Fruit fly (Drosophila melanogaster) whole organism, wandering third instar larva: ENCODE data around the gene CG14710.

Source experiments
- CrebA ChIP-seq: fragments of 200-800 bp; sonication (Bioruptor generic); optimal IDR thresholded peaks from 2 replicates; lab custom pipeline; 2016; ENCODE audit warnings: missing biosample characterization, mild to moderate bottlenecking, missing genetic modification characterization, borderline replicate concordance
- brk ChIP-seq: fragments of 200-800 bp; sonication (Bioruptor generic); optimal IDR thresholded peaks from 2 replicates; lab custom pipeline; 2016; ENCODE audit warnings: missing biosample characterization, mild to moderate bottlenecking, missing genetic modification characterization

dm6 chr3R:11648356-11649355, 28.8 kb downstream of the CG14710 start:
- TF ChIP-seq CrebA (GFP tag; lab: Kevin White, UChicago) (no peak), brk (GFP tag; lab: Kevin White, UChicago) (no peak)
